Comparison of ENCODE assay signal across 6 fruit fly cellular contexts in the genomic region with DNA sequence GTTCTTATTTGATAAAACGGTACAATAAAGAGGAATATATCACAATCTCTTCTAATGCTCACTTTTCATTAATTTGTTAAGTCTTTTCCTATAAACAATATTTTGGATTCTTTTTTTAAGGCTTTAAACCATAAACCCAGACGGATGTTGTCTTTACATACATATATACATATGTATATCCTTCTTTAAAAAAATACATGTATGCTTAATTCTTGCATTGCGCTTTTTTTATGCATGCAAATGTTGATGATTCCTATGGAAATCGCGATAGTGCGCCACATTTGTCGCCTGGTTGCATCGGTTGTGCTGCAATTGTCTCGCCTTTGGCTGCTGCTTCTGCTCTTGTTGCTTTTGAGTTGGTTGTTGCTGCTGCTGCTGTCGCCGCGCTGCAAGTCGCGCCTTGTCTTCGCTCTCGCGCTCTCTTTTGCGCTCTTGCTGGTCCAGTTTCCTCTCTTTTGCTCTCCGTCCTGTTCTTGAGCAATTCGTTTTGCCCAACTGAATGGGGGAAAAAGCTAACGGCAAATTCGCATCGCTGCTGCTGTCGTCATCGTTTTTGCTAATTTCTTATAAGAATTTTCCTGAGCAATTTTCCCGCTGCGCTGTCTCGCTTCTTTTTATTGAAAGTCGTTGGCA.
TF ChIP-seq lines count a peak whose summit lies in the region.

No protein-coding gene starts in this region.

- no peak for TF ChIP-seq CTCF in whole organism, embryonic (GFP tag; optimal IDR thresholded peaks at IDR 0.05; lab: Kevin White, UChicago)

TF ChIP-seq in whole organism, 6 proteins besides CTCF, POLR2A, EP300 and RAD21:
- TF ChIP-seq CG8478 (optimal IDR thresholded peaks at IDR 0.05; lab: Kevin White, UChicago) (no peak), EcR (GFP tag; optimal IDR thresholded peaks at IDR 0.05; lab: Kevin White, UChicago) (no peak), usp (GFP tag; optimal IDR thresholded peaks at IDR 0.05; lab: Kevin White, UChicago) (no peak), pan (optimal IDR thresholded peaks at IDR 0.05; lab: Kevin White, UChicago) (no peak), psq (optimal IDR thresholded peaks at IDR 0.05; lab: Kevin White, UChicago) (no peak), Dll (optimal IDR thresholded peaks at IDR 0.05; lab: Kevin White, UChicago) (peak; percentile 67)

TF ChIP-seq in whole organism, adult, 20 proteins besides CTCF, POLR2A, EP300 and RAD21:
- no peak for TF ChIP-seq pad (GFP tag; optimal IDR thresholded peaks at IDR 0.05; lab: Kevin White, UChicago)
- peak; percentile 3 for TF ChIP-seq CG7045 (GFP tag; optimal IDR thresholded peaks at IDR 0.05; lab: Kevin White, UChicago)
- TF ChIP-seq Crg-1 (GFP tag; optimal IDR thresholded peaks at IDR 0.05; lab: Kevin White, UChicago): no peak
- TF ChIP-seq CG11617 (GFP tag; optimal IDR thresholded peaks at IDR 0.05; lab: Kevin White, UChicago): peak; percentile 48
- TF ChIP-seq CG1620 (GFP tag; optimal IDR thresholded peaks at IDR 0.05; lab: Kevin White, UChicago): no peak
- no peak for TF ChIP-seq Clk (GFP tag; optimal IDR thresholded peaks at IDR 0.05; lab: Kevin White, UChicago)
- TF ChIP-seq cnc (optimal IDR thresholded peaks at IDR 0.05; lab: Kevin White, UChicago): no peak
- TF ChIP-seq CG7101 (tag; optimal IDR thresholded peaks at IDR 0.05; lab: Kevin White, UChicago): peak; percentile 44
- TF ChIP-seq CG12768 (GFP tag; optimal IDR thresholded peaks at IDR 0.05; lab: Kevin White, UChicago): no peak
- no peak for TF ChIP-seq ovo (GFP tag; optimal IDR thresholded peaks at IDR 0.05; lab: Kevin White, UChicago)
- no peak for TF ChIP-seq Mnt (GFP tag; optimal IDR thresholded peaks at IDR 0.05; lab: Kevin White, UChicago)

TF ChIP-seq in whole organism, embryonic, 481 proteins besides CTCF, POLR2A, EP300 and RAD21 (continues in another document):
- TF ChIP-seq lab (GFP tag; optimal IDR thresholded peaks at IDR 0.05; lab: Kevin White, UChicago): no peak
- TF ChIP-seq Dad (GFP tag; optimal IDR thresholded peaks at IDR 0.05; lab: Kevin White, UChicago): no peak
- no peak for TF ChIP-seq Ptx1 (GFP tag; IDR thresholded peaks at IDR 0.05; lab: Robert Waterston, UW)
- TF ChIP-seq cwo (GFP tag; optimal IDR thresholded peaks at IDR 0.05; lab: Kevin White, UChicago): no peak
- TF ChIP-seq vfl (GFP tag; optimal IDR thresholded peaks at IDR 0.05; lab: Kevin White, UChicago): no peak
- no peak for TF ChIP-seq trh (GFP tag; optimal IDR thresholded peaks at IDR 0.05; lab: Kevin White, UChicago)
- no peak for TF ChIP-seq NK7.1 (GFP tag; optimal IDR thresholded peaks at IDR 0.05; lab: Kevin White, UChicago)
- TF ChIP-seq CG11085 (GFP tag; IDR thresholded peaks at IDR 0.05; lab: Robert Waterston, UW): no peak
- TF ChIP-seq gcm2 (GFP tag; optimal IDR thresholded peaks at IDR 0.05; lab: Kevin White, UChicago): no peak
- TF ChIP-seq Blimp-1 (GFP tag; optimal IDR thresholded peaks at IDR 0.05; lab: Kevin White, UChicago): peak; percentile 40
- peak; percentile 45 for TF ChIP-seq fd96Cb (tag; optimal IDR thresholded peaks at IDR 0.05; lab: Kevin White, UChicago)
- TF ChIP-seq zfh2 (GFP tag; optimal IDR thresholded peaks at IDR 0.05; lab: Kevin White, UChicago): no peak
- TF ChIP-seq Stat92E (GFP tag; optimal IDR thresholded peaks at IDR 0.05; lab: Kevin White, UChicago): no peak
- TF ChIP-seq CG17361 (GFP tag; IDR thresholded peaks at IDR 0.05; lab: Robert Waterston, UW): peak; percentile 64; the same call in 2 of the 3 replicates
- TF ChIP-seq HmgD (GFP tag; optimal IDR thresholded peaks at IDR 0.05; lab: Kevin White, UChicago): no peak
- TF ChIP-seq Nf-YB (GFP tag; optimal IDR thresholded peaks at IDR 0.05; lab: Kevin White, UChicago): peak; percentile 16
- TF ChIP-seq BtbVII (GFP tag; optimal IDR thresholded peaks at IDR 0.05; lab: Kevin White, UChicago): no peak
- no peak for TF ChIP-seq grn (GFP tag; optimal IDR thresholded peaks at IDR 0.05; lab: Kevin White, UChicago)

TF ChIP-seq in whole organism, prepupa, 60 proteins besides CTCF, POLR2A, EP300 and RAD21 (continues in another document):
- peak; percentile 85 for TF ChIP-seq CG34406 (GFP tag; optimal IDR thresholded peaks at IDR 0.05; lab: Kevin White, UChicago)
- TF ChIP-seq Sox15 (GFP tag; optimal IDR thresholded peaks at IDR 0.05; lab: Kevin White, UChicago): peak; percentile 77
- TF ChIP-seq Ets21C (GFP tag; optimal IDR thresholded peaks at IDR 0.05; lab: Kevin White, UChicago): peak; percentile 59
- TF ChIP-seq Sox14 (GFP tag; optimal IDR thresholded peaks at IDR 0.05; lab: Kevin White, UChicago): peak; percentile 83
- peak; percentile 70 for TF ChIP-seq CG31627 (GFP tag; optimal IDR thresholded peaks at IDR 0.05; lab: Kevin White, UChicago)
- peak; percentile 59 for TF ChIP-seq CG11902 (GFP tag; optimal IDR thresholded peaks at IDR 0.05; lab: Kevin White, UChicago)
- peak; percentile 71 for TF ChIP-seq CG9139 (GFP tag; optimal IDR thresholded peaks at IDR 0.05; lab: Kevin White, UChicago)
- peak; percentile 80 for TF ChIP-seq spab (GFP tag; optimal IDR thresholded peaks at IDR 0.05; lab: Kevin White, UChicago)
- peak; percentile 87 for TF ChIP-seq Eip75B (GFP tag; optimal IDR thresholded peaks at IDR 0.05; lab: Kevin White, UChicago)
- TF ChIP-seq Hr4 (GFP tag; optimal IDR thresholded peaks at IDR 0.05; lab: Kevin White, UChicago): peak; percentile 81
- TF ChIP-seq CG3919 (GFP tag; optimal IDR thresholded peaks at IDR 0.05; lab: Kevin White, UChicago): peak; percentile 87
- TF ChIP-seq CG1621 (tag; optimal IDR thresholded peaks at IDR 0.05; lab: Kevin White, UChicago): peak; percentile 70
- TF ChIP-seq cyc (GFP tag; optimal IDR thresholded peaks at IDR 0.05; lab: Kevin White, UChicago): peak; percentile 74
- TF ChIP-seq esn (GFP tag; optimal IDR thresholded peaks at IDR 0.05; lab: Kevin White, UChicago): peak; percentile 86
- TF ChIP-seq net (GFP tag; optimal IDR thresholded peaks at IDR 0.05; lab: Kevin White, UChicago): peak; percentile 86
- TF ChIP-seq Hr39 (GFP tag; optimal IDR thresholded peaks at IDR 0.05; lab: Kevin White, UChicago): peak; percentile 70
- peak; percentile 79 for TF ChIP-seq fd59A (GFP tag; optimal IDR thresholded peaks at IDR 0.05; lab: Kevin White, UChicago)

TF ChIP-seq in whole organism, pupa, 21 proteins besides CTCF, POLR2A, EP300 and RAD21 (continues in another document):
- TF ChIP-seq Snoo (tag; optimal IDR thresholded peaks at IDR 0.05; lab: Kevin White, UChicago): peak; percentile 70
- peak; percentile 83 for TF ChIP-seq CG15710 (tag; optimal IDR thresholded peaks at IDR 0.05; lab: Kevin White, UChicago)
- peak; percentile 58; the same call in 1 of the 3 replicates for TF ChIP-seq fd96Ca (GFP tag; IDR thresholded peaks at IDR 0.05; lab: Robert Waterston, UW)
- peak; percentile 68 for TF ChIP-seq Ets98B (GFP tag; IDR thresholded peaks at IDR 0.05; lab: Robert Waterston, UW)
- TF ChIP-seq CG4496 (GFP tag; IDR thresholded peaks at IDR 0.05; lab: Robert Waterston, UW): peak; percentile 79
- 0 out of 2 replicates have a peak, but pooled peaks have one; percentile 21 for TF ChIP-seq CG32121 (GFP tag; IDR thresholded peaks at IDR 0.05; lab: Robert Waterston, UW)
- TF ChIP-seq CG13204 (GFP tag; optimal IDR thresholded peaks at IDR 0.05; lab: Kevin White, UChicago): peak; percentile 49
- peak; percentile 82 for TF ChIP-seq CG9948 (tag; optimal IDR thresholded peaks at IDR 0.05; lab: Kevin White, UChicago)
- TF ChIP-seq CG8301 (tag; optimal IDR thresholded peaks at IDR 0.05; lab: Kevin White, UChicago): peak; percentile 85
- TF ChIP-seq gl (tag; optimal IDR thresholded peaks at IDR 0.05; lab: Kevin White, UChicago): peak; percentile 41
- peak; percentile 74 for TF ChIP-seq CG34367 (tag; optimal IDR thresholded peaks at IDR 0.05; lab: Kevin White, UChicago)
- peak; percentile 67 for TF ChIP-seq CG17806 (tag; optimal IDR thresholded peaks at IDR 0.05; lab: Kevin White, UChicago)
- 0 out of 2 replicates have a peak, but pooled peaks have one; percentile 26 for TF ChIP-seq CG12605 (GFP tag; IDR thresholded peaks at IDR 0.05; lab: Robert Waterston, UW)
- TF ChIP-seq CG8159 (tag; optimal IDR thresholded peaks at IDR 0.05; lab: Kevin White, UChicago): peak; percentile 88
- TF ChIP-seq Pif1B (GFP tag; optimal IDR thresholded peaks at IDR 0.05; lab: Kevin White, UChicago): peak; percentile 80
- TF ChIP-seq D1 (tag; optimal IDR thresholded peaks at IDR 0.05; lab: Kevin White, UChicago): peak; percentile 78
- TF ChIP-seq CG14655 (GFP tag; optimal IDR thresholded peaks at IDR 0.05; lab: Kevin White, UChicago): peak; percentile 89
- peak; percentile 78 for TF ChIP-seq Pif1A (GFP tag; optimal IDR thresholded peaks at IDR 0.05; lab: Kevin White, UChicago)

TF ChIP-seq in whole organism, wandering third instar larva, 38 proteins besides CTCF, POLR2A, EP300 and RAD21 (continues in another document):
- peak; percentile 72 for TF ChIP-seq rgr (GFP tag; optimal IDR thresholded peaks at IDR 0.05; lab: Kevin White, UChicago)
- TF ChIP-seq lola (GFP tag; optimal IDR thresholded peaks at IDR 0.05; lab: Kevin White, UChicago): no peak
- TF ChIP-seq woc (GFP tag; optimal IDR thresholded peaks at IDR 0.05; lab: Kevin White, UChicago): peak; percentile 66
- no peak for TF ChIP-seq Abd-B (GFP tag; optimal IDR thresholded peaks at IDR 0.05; lab: Kevin White, UChicago)
- peak; percentile 69 for TF ChIP-seq Dif (GFP tag; optimal IDR thresholded peaks at IDR 0.05; lab: Kevin White, UChicago; ENCODE audit: partially characterized antibody)
- no peak for TF ChIP-seq sv (GFP tag; optimal IDR thresholded peaks at IDR 0.05; lab: Kevin White, UChicago)
- no peak for TF ChIP-seq pan (optimal IDR thresholded peaks at IDR 0.05; lab: Kevin White, UChicago)
- TF ChIP-seq CG9705 (GFP tag; optimal IDR thresholded peaks at IDR 0.05; lab: Kevin White, UChicago): peak; percentile 15
- TF ChIP-seq dl (GFP tag; optimal IDR thresholded peaks at IDR 0.05; lab: Kevin White, UChicago; ENCODE audit: insufficient read depth in 1 of 2, partially characterized antibody in 2 of 2): peak; percentile 57 to 75
- TF ChIP-seq Myc (optimal IDR thresholded peaks at IDR 0.05; lab: Kevin White, UChicago): no peak
- TF ChIP-seq CrebA (GFP tag; optimal IDR thresholded peaks at IDR 0.05; lab: Kevin White, UChicago; ENCODE audit: borderline replicate concordance): no peak
- TF ChIP-seq foxo (GFP tag; optimal IDR thresholded peaks at IDR 0.05; lab: Kevin White, UChicago): peak in 1 of 2 experiments; percentile 81
- no peak for TF ChIP-seq tai (GFP tag; optimal IDR thresholded peaks at IDR 0.05; lab: Kevin White, UChicago)
- no peak for TF ChIP-seq GATAd (GFP tag; optimal IDR thresholded peaks at IDR 0.05; lab: Kevin White, UChicago)
- peak; percentile 10 for TF ChIP-seq Vsx2 (GFP tag; optimal IDR thresholded peaks at IDR 0.05; lab: Kevin White, UChicago; ENCODE audit: partially characterized antibody)
- TF ChIP-seq sage (GFP tag; optimal IDR thresholded peaks at IDR 0.05; lab: Kevin White, UChicago): no peak
- TF ChIP-seq psq (GFP tag; optimal IDR thresholded peaks at IDR 0.05; lab: Kevin White, UChicago): peak; percentile 78
- peak; percentile 66 for TF ChIP-seq h (GFP tag; optimal IDR thresholded peaks at IDR 0.05; lab: Kevin White, UChicago)
- TF ChIP-seq dmrt93B (GFP tag; optimal IDR thresholded peaks at IDR 0.05; lab: Kevin White, UChicago): peak; percentile 71
- TF ChIP-seq OdsH (GFP tag; optimal IDR thresholded peaks at IDR 0.05; lab: Kevin White, UChicago): peak; percentile 74
